Fruit fly (Drosophila melanogaster) Kc167 (cell line): Measurements from ENCODE around the gene FucT6.

Experiments used
- psq ChIP-seq: fragments of >200 bp; optimal IDR thresholded peaks from 2 replicates; lab custom pipeline; 2017; ENCODE audit warnings: missing external identifiers
- ttk ChIP-seq: sonication (Bioruptor generic); optimal IDR thresholded peaks from 2 replicates; lab custom pipeline; 2017; ENCODE audit warnings: missing external identifiers

- TF ChIP-seq psq (lab: Kevin White, UChicago), result peak; percentile 69
- TF ChIP-seq ttk (lab: Kevin White, UChicago), result no peak
Observed at dm6 chrX:11715937-11716730, 6.4 kb upstream of the FucT6 start.
